Fruit fly (Drosophila melanogaster) whole organism, embryonic: Measurements from ENCODE around the gene CG31798.

Experiments used
- Blimp-1 ChIP-seq: fragments of 200-800 bp; sonication (Bioruptor generic); optimal IDR thresholded peaks from 3 replicates; lab custom pipeline; 2018; ENCODE audit warnings: missing biosample characterization, missing genetic modification characterization, mild to moderate bottlenecking, moderate library complexity, missing genetic modification reagents
- BtbVII ChIP-seq: fragments of 200-800 bp; sonication (Bioruptor generic); optimal IDR thresholded peaks from 3 replicates; lab custom pipeline; 2017; ENCODE audit warnings: missing biosample characterization, mild to moderate bottlenecking, missing genetic modification characterization
- CG10654 ChIP-seq: fragments of 200-800 bp; sonication (Bioruptor generic); optimal IDR thresholded peaks from 2 replicates; lab custom pipeline; 2016; ENCODE audit warnings: missing biosample characterization, missing genetic modification characterization
- CG12744 ChIP-seq: fragments of 200-800 bp; sonication (Bioruptor generic); optimal IDR thresholded peaks from 2 replicates; lab custom pipeline; 2016; ENCODE audit warnings: missing biosample characterization, missing genetic modification characterization
- CG12769 ChIP-seq: fragments of 200-800 bp; sonication (Bioruptor generic); optimal IDR thresholded peaks from 2 replicates; lab custom pipeline; 2019; ENCODE audit warnings: missing biosample characterization, mild to moderate bottlenecking, missing genetic modification characterization, moderate library complexity
- CG15479 ChIP-seq: fragments of 200-800 bp; sonication (Bioruptor generic); optimal IDR thresholded peaks from 3 replicates; lab custom pipeline; 2019; ENCODE audit warnings: missing biosample characterization, mild to moderate bottlenecking, missing genetic modification characterization, moderate library complexity
- CG16815 ChIP-seq: fragments of 200-800 bp; sonication (Bioruptor generic); optimal IDR thresholded peaks from 3 replicates; lab custom pipeline; 2017; ENCODE audit warnings: missing biosample characterization, mild to moderate bottlenecking, missing genetic modification characterization
- CG17802 ChIP-seq: fragments of 200-800 bp; sonication (Bioruptor generic); optimal IDR thresholded peaks from 2 replicates; lab custom pipeline; 2018; ENCODE audit warnings: missing biosample characterization, mild to moderate bottlenecking, missing genetic modification characterization, moderate library complexity
- CG2120 ChIP-seq: fragments of 200-800 bp; sonication (Bioruptor generic); optimal IDR thresholded peaks from 3 replicates; lab custom pipeline; 2016; ENCODE audit warnings: missing biosample characterization, missing genetic modification characterization
- CG2712 ChIP-seq: fragments of 200-800 bp; optimal IDR thresholded peaks from 3 replicates; lab custom pipeline; 2019; ENCODE audit warnings: missing biosample characterization, mild to moderate bottlenecking, missing genetic modification characterization, moderate library complexity
- CG31441 ChIP-seq: fragments of 200-800 bp; sonication (Bioruptor generic); IDR thresholded peaks from 2 replicates; pipeline ENCODE4 v1.3.6; 2022; ENCODE audit warnings: missing biosample characterization, missing genetic modification characterization
- CG33213 ChIP-seq: fragments of 200-800 bp; sonication (Bioruptor generic); optimal IDR thresholded peaks from 3 replicates; lab custom pipeline; 2016; ENCODE audit warnings: missing biosample characterization, missing genetic modification characterization
- CG3726 ChIP-seq: fragments of 200-800 bp; sonication (Bioruptor generic); IDR thresholded peaks from 3 replicates; pipeline ENCODE4, ENCODE4 v1.3.6; 2022; ENCODE audit warnings: missing biosample characterization, missing genetic modification characterization
- CG7839 ChIP-seq: fragments of 200-800 bp; sonication (Bioruptor generic); optimal IDR thresholded peaks from 3 replicates; lab custom pipeline; 2018; ENCODE audit warnings: missing biosample characterization, mild to moderate bottlenecking, missing genetic modification characterization, moderate library complexity
- CG8478 ChIP-seq: fragments of >200 bp; optimal IDR thresholded peaks from 2 replicates; lab custom pipeline; 2018
- CG9437 ChIP-seq: fragments of 200-800 bp; sonication (Bioruptor generic); optimal IDR thresholded peaks from 2 replicates; lab custom pipeline; 2018; ENCODE audit warnings: missing biosample characterization, mild to moderate bottlenecking, missing genetic modification characterization
- CG9609 ChIP-seq: fragments of 200-800 bp; sonication (Bioruptor generic); optimal IDR thresholded peaks from 3 replicates; lab custom pipeline; 2016; ENCODE audit warnings: missing biosample characterization, missing genetic modification characterization
- CHES-1-like ChIP-seq: fragments of 200-800 bp; sonication (Bioruptor generic); optimal IDR thresholded peaks from 2 replicates; lab custom pipeline; 2016; ENCODE audit warnings: missing biosample characterization, missing genetic modification characterization
- CkIIα-i1 ChIP-seq: fragments of 200-800 bp; sonication (Bioruptor generic); IDR thresholded peaks from 2 replicates; pipeline ENCODE4 v1.3.6; 2022; ENCODE audit warnings: missing biosample characterization, missing genetic modification characterization
- Dfd ChIP-seq, 2 experiments: fragments of >200 bp; optimal IDR thresholded peaks; 2 replicates each; lab custom pipeline; 2017; ENCODE audit warnings: missing biosample characterization in 2 of 2, missing genetic modification characterization in 2 of 2
- Dp ChIP-seq: fragments of 200-800 bp; sonication (Bioruptor generic); optimal IDR thresholded peaks from 2 replicates; lab custom pipeline; 2018; ENCODE audit warnings: missing biosample characterization, mild to moderate bottlenecking, missing genetic modification characterization, moderate library complexity
- Dref ChIP-seq: fragments of 200-800 bp; sonication (Bioruptor generic); IDR thresholded peaks from 2 replicates; pipeline ENCODE4 v1.3.6; 2022; ENCODE audit warnings: missing biosample characterization, missing genetic modification characterization
- E2f1 ChIP-seq: fragments of 200-800 bp; sonication (Bioruptor generic); IDR thresholded peaks from 2 replicates; pipeline ENCODE4 v1.3.6; 2022; ENCODE audit warnings: missing biosample characterization, missing genetic modification characterization
- Gug ChIP-seq: fragments of 200-800 bp; sonication (Bioruptor generic); IDR thresholded peaks from 4 replicates; pipeline ENCODE4 v1.3.6; 2022; ENCODE audit warnings: missing biosample characterization, missing genetic modification characterization
- NC2β ChIP-seq: fragments of 200-800 bp; sonication (Bioruptor generic); optimal IDR thresholded peaks from 2 replicates; lab custom pipeline; 2016; ENCODE audit warnings: missing biosample characterization, missing genetic modification characterization
- NfI ChIP-seq: fragments of 200-800 bp; sonication (Bioruptor generic); optimal IDR thresholded peaks from 3 replicates; lab custom pipeline; 2018; ENCODE audit warnings: missing biosample characterization, mild to moderate bottlenecking, missing genetic modification characterization, moderate library complexity
- Oaz ChIP-seq: fragments of 200-800 bp; sonication (Bioruptor generic); IDR thresholded peaks from 2 replicates; pipeline ENCODE4 v1.3.6; 2022; ENCODE audit warnings: missing biosample characterization, missing genetic modification characterization
- Ravus ChIP-seq: fragments of 200-800 bp; sonication (Bioruptor generic); IDR thresholded peaks from 2 replicates; pipeline ENCODE4 v1.3.6; 2022; ENCODE audit warnings: missing biosample characterization, missing genetic modification characterization
- Taf1 ChIP-seq: fragments of 200-800 bp; sonication (Bioruptor generic); IDR thresholded peaks from 2 replicates; pipeline ENCODE4 v1.3.6; 2022; ENCODE audit warnings: missing biosample characterization, missing genetic modification characterization
- abd-A ChIP-seq: fragments of 200-800 bp; sonication (Bioruptor generic); optimal IDR thresholded peaks from 3 replicates; lab custom pipeline; 2019; ENCODE audit warnings: missing biosample characterization, mild to moderate bottlenecking, missing genetic modification characterization, moderate library complexity
- bsh ChIP-seq, 2 experiments: fragments of 200-800 bp; sonication (Bioruptor generic); optimal IDR thresholded peaks; 2 replicates each; lab custom pipeline; 2017 to 2018; ENCODE audit warnings: mild to moderate bottlenecking in 2 of 2, missing biosample characterization in 2 of 2, missing genetic modification characterization in 2 of 2, moderate library complexity in 1 of 2
- caup ChIP-seq: fragments of 200-800 bp; sonication (Bioruptor generic); optimal IDR thresholded peaks from 3 replicates; lab custom pipeline; 2017; ENCODE audit warnings: missing biosample characterization, mild to moderate bottlenecking, missing genetic modification characterization, moderate library complexity; ENCODE audit not compliant: severe bottlenecking
- dysf ChIP-seq: fragments of 200-800 bp; sonication (Bioruptor generic); IDR thresholded peaks from 3 replicates; pipeline ENCODE4 v1.3.6; 2022; ENCODE audit warnings: missing biosample characterization, missing genetic modification characterization
- gcm ChIP-seq: fragments of 200-800 bp; sonication (Bioruptor generic); optimal IDR thresholded peaks from 2 replicates; lab custom pipeline; 2019; ENCODE audit warnings: missing biosample characterization, mild to moderate bottlenecking, missing genetic modification characterization, moderate library complexity
- gt ChIP-seq: fragments of 200-800 bp; sonication (Bioruptor generic); IDR thresholded peaks from 2 replicates; pipeline ENCODE4 v1.3.6; 2022; ENCODE audit warnings: missing biosample characterization, missing genetic modification characterization
- hbn ChIP-seq: fragments of 200-800 bp; sonication (Bioruptor generic); IDR thresholded peaks from 2 replicates; pipeline ENCODE4 v1.3.6; 2022; ENCODE audit warnings: missing biosample characterization, missing genetic modification characterization; ENCODE audit not compliant: partially characterized antibody
- jumu ChIP-seq: fragments of 200-800 bp; sonication (Bioruptor generic); optimal IDR thresholded peaks from 3 replicates; lab custom pipeline; 2016; ENCODE audit warnings: missing biosample characterization, missing genetic modification characterization
- ken ChIP-seq: fragments of 200-800 bp; sonication (Bioruptor generic); IDR thresholded peaks from 3 replicates; pipeline ENCODE4 v1.3.6; 2022; ENCODE audit warnings: missing biosample characterization, missing genetic modification characterization
- luna ChIP-seq: fragments of 200-800 bp; sonication (Bioruptor generic); optimal IDR thresholded peaks from 2 replicates; lab custom pipeline; 2016; ENCODE audit warnings: missing biosample characterization, missing genetic modification characterization
- pho ChIP-seq: fragments of 200-800 bp; sonication (Bioruptor generic); optimal IDR thresholded peaks from 2 replicates; lab custom pipeline; 2016; ENCODE audit warnings: missing biosample characterization, missing genetic modification characterization
- sc ChIP-seq, 3 experiments: fragments of >200 bp in 2 of 3; fragments of 200-800 bp in 1 of 3; sonication (Bioruptor generic) in 1 of 3; optimal IDR thresholded peaks; 2 replicates in 2 of 3; 3 replicates in 1 of 3; lab custom pipeline; 2017; ENCODE audit warnings: mild to moderate bottlenecking in 1 of 3, missing biosample characterization in 1 of 3, missing genetic modification characterization in 1 of 3, missing genetic modification reagents in 1 of 3
- sens-2 ChIP-seq: fragments of 200-800 bp; sonication (Bioruptor generic); IDR thresholded peaks from 2 replicates; pipeline ENCODE4 v1.3.6; 2022; ENCODE audit warnings: missing biosample characterization, missing genetic modification characterization
- sima ChIP-seq: fragments of 200-800 bp; sonication (Bioruptor generic); optimal IDR thresholded peaks from 2 replicates; lab custom pipeline; 2016; ENCODE audit warnings: missing biosample characterization, missing genetic modification characterization
- sr ChIP-seq: fragments of 200-800 bp; sonication (Bioruptor generic); IDR thresholded peaks from 3 replicates; pipeline ENCODE4 v1.3.6; 2022; ENCODE audit warnings: missing biosample characterization, missing genetic modification characterization
- trem ChIP-seq: fragments of 200-800 bp; optimal IDR thresholded peaks from 3 replicates; lab custom pipeline; 2019; ENCODE audit warnings: missing biosample characterization, mild to moderate bottlenecking, missing genetic modification characterization, moderate library complexity
- tup ChIP-seq: fragments of 200-800 bp; sonication (Bioruptor generic); optimal IDR thresholded peaks from 2 replicates; lab custom pipeline; 2016; ENCODE audit warnings: missing biosample characterization, mild to moderate bottlenecking, missing genetic modification characterization, moderate library complexity
- zen2 ChIP-seq: fragments of 200-800 bp; sonication (Bioruptor generic); IDR thresholded peaks from 3 replicates; pipeline ENCODE4 v1.3.6; 2022; ENCODE audit warnings: missing biosample characterization, missing genetic modification characterization; ENCODE audit not compliant: partially characterized antibody
- zfh2 ChIP-seq: fragments of 200-800 bp; sonication (Bioruptor generic); optimal IDR thresholded peaks from 2 replicates; lab custom pipeline; 2016; ENCODE audit warnings: missing biosample characterization, missing genetic modification characterization

CG31798 gene

dm6 chr2L:19416602-19417497, 22.9 kb downstream of the CG31798 start, which contains the start of gene Lectin-galC1 (continued):
- TF ChIP-seq Oaz (peak; percentile 78), Dref (no peak), CG8478 (lab: Kevin White, UChicago) (no peak), ken (GFP tag; lab: Robert Waterston, UW) (peak; percentile 87), zfh2 (GFP tag; lab: Kevin White, UChicago) (peak; percentile 12), CG9609 (GFP tag; lab: Kevin White, UChicago) (peak; percentile 86), CG31441 (GFP tag; lab: Robert Waterston, UW) (peak; percentile 90), CG17802 (peak; percentile 68), CG15479 (GFP tag; lab: Kevin White, UChicago) (no peak), jumu (peak; percentile 88), sr (GFP tag; lab: Robert Waterston, UW) (peak; percentile 79), pho (peak; percentile 72), NfI (peak; percentile 79), sima (peak; percentile 49), CG33213 (GFP tag; lab: Kevin White, UChicago) (peak; percentile 78), CG9437 (peak; percentile 64), CG12744 (peak; percentile 79), CHES-1-like (GFP tag; lab: Kevin White, UChicago) (peak; percentile 88), CG3726 (GFP tag; lab: Robert Waterston, UW) (0 out of 3 replicates have a peak, but pooled peaks have one; percentile 81), CG12769 (tag; lab: Kevin White, UChicago) (peak; percentile 73), Dfd (GFP tag; optimal IDR thresholded peaks at IDR 0.05; lab: Kevin White, UChicago) (no peak), NC2β (peak; percentile 90), CG16815 (GFP tag; lab: Kevin White, UChicago) (peak; percentile 72), gt (GFP tag; lab: Robert Waterston, UW) (peak; percentile 54; the same call in 1 of the 2 replicates), CG2712 (tag; lab: Kevin White, UChicago) (peak; percentile 89), BtbVII (peak; percentile 81), abd-A (tag; lab: Kevin White, UChicago) (peak; percentile 18), Gug (GFP tag; lab: Robert Waterston, UW) (peak; percentile 73; the same call in 3 of the 4 replicates), Blimp-1 (GFP tag; lab: Kevin White, UChicago) (peak; percentile 87), zen2 (no peak), luna (no peak), dysf (GFP tag; lab: Robert Waterston, UW) (peak; percentile 89), Ravus (peak; percentile 61), Dp (no peak), CkIIα-i1 (GFP tag; lab: Robert Waterston, UW) (no peak), gcm (GFP tag; lab: Kevin White, UChicago) (peak; percentile 85), trem (tag; lab: Kevin White, UChicago) (peak; percentile 81), E2f1 (GFP tag; lab: Robert Waterston, UW) (peak; percentile 76), hbn (GFP tag; lab: Robert Waterston, UW) (no peak), tup (GFP tag; lab: Kevin White, UChicago) (peak; percentile 55), bsh (GFP tag; optimal IDR thresholded peaks at IDR 0.05; lab: Kevin White, UChicago) (peak in 1 of 2 experiments; percentile 93), sens-2 (GFP tag; lab: Robert Waterston, UW) (peak; percentile 78), CG7839 (peak; percentile 89), CG10654 (GFP tag; lab: Kevin White, UChicago) (peak; percentile 84), caup (GFP tag; lab: Kevin White, UChicago) (peak; percentile 76), CG2120 (GFP tag; lab: Kevin White, UChicago) (peak; percentile 58), sc (optimal IDR thresholded peaks at IDR 0.05; lab: Kevin White, UChicago) (no peak), sc (GFP tag; optimal IDR thresholded peaks at IDR 0.05; lab: Kevin White, UChicago) (peak; percentile 77), Taf1 (GFP tag; lab: Robert Waterston, UW) (peak; percentile 30; the same call in 1 of the 2 replicates)
